Worm (Caenorhabditis elegans) whole organism, L1 larva: ENCODE results near the gene Y97E10AR.6.

Experiments used
- ceh-90 ChIP-seq: sonication (generic microtip); optimal IDR thresholded peaks from 2 replicates; lab custom pipeline; 2016; ENCODE audit warnings: missing genetic modification characterization, missing compliant biosample characterization
- fkh-10 ChIP-seq: sonication (generic microtip); optimal IDR thresholded peaks from 2 replicates; lab custom pipeline; 2017; ENCODE audit warnings: missing biosample characterization, missing genetic modification reagents, missing genetic modification characterization
- lin-15B ChIP-seq: fragments of 150-350 bp; sonication (generic microtip); optimal IDR thresholded peaks from 3 replicates; lab custom pipeline; 2014; ENCODE audit warnings: missing biosample characterization, missing genetic modification characterization
- lir-3 ChIP-seq: sonication (generic microtip); optimal IDR thresholded peaks from 2 replicates; lab custom pipeline; 2016; ENCODE audit warnings: mild to moderate bottlenecking, missing genetic modification characterization, moderate library complexity, missing compliant biosample characterization; ENCODE audit not compliant: poor library complexity
- nhr-12 ChIP-seq: sonication (generic microtip); optimal IDR thresholded peaks from 2 replicates; lab custom pipeline; 2017; ENCODE audit warnings: missing biosample characterization, missing genetic modification characterization
- nhr-20 ChIP-seq: sonication (generic microtip); optimal IDR thresholded peaks from 2 replicates; lab custom pipeline; 2016; ENCODE audit warnings: mild to moderate bottlenecking, missing genetic modification characterization, missing compliant biosample characterization
- pqm-1 ChIP-seq: sonication (generic microtip); optimal IDR thresholded peaks from 3 replicates; lab custom pipeline; 2017; ENCODE audit warnings: missing biosample characterization, missing genetic modification characterization
- snpc-4 ChIP-seq: fragments of 150-350 bp; optimal IDR thresholded peaks from 2 replicates; lab custom pipeline; 2014; ENCODE audit warnings: missing biosample characterization, missing genetic modification characterization
- sup-37 ChIP-seq: fragments of 200-800 bp; sonication (Bioruptor generic); optimal IDR thresholded peaks from 2 replicates; lab custom pipeline; 2018; ENCODE audit warnings: mild to moderate bottlenecking, missing genetic modification characterization, missing compliant biosample characterization
- ztf-11 ChIP-seq, 2 experiments: sonication (generic microtip); optimal IDR thresholded peaks; 2 replicates each; lab custom pipeline; 2016 to 2017; ENCODE audit warnings: missing genetic modification characterization in 2 of 2, missing biosample characterization in 1 of 2, missing compliant biosample characterization in 1 of 2

- no peak for TF ChIP-seq ceh-90 (tag; lab: Kevin White, UChicago)
- no peak for TF ChIP-seq lir-3 (tag; lab: Kevin White, UChicago)
- TF ChIP-seq sup-37, result no peak
- no peak for TF ChIP-seq ztf-11 (tag; optimal IDR thresholded peaks at IDR 0.05; lab: Kevin White, UChicago)
- TF ChIP-seq fkh-10 (GFP tag; lab: Kevin White, UChicago), result no peak
- no peak for TF ChIP-seq nhr-12 (tag; lab: Kevin White, UChicago)
- no peak for TF ChIP-seq lin-15B (tag; lab: Kevin White, UChicago)
- TF ChIP-seq snpc-4 (tag; lab: Kevin White, UChicago), result no peak
- no peak for TF ChIP-seq pqm-1 (tag; lab: Kevin White, UChicago)
- no peak for TF ChIP-seq nhr-20 (tag; lab: Kevin White, UChicago)
Measured at ce11 chrV:8010846-8011245, 2.9 kb downstream of the Y97E10AR.6 start, which contains the start of gene lmtr-2.
